Worm (Caenorhabditis elegans) whole organism, L3 larva: Measurements from ENCODE around the gene C07D10.6.

Experiments
- ZK546.5 ChIP-seq: sonication (generic microtip); optimal IDR thresholded peaks from 2 replicates; lab custom pipeline; 2017; ENCODE audit warnings: missing biosample characterization, missing genetic modification characterization
- egl-27 ChIP-seq: sonication (generic microtip); optimal IDR thresholded peaks from 4 replicates; lab custom pipeline; 2017; ENCODE audit warnings: missing biosample characterization, missing genetic modification reagents, missing genetic modification characterization
- elt-1 ChIP-seq: fragments of 150-350 bp; optimal IDR thresholded peaks from 2 replicates; lab custom pipeline; 2014; ENCODE audit warnings: missing biosample characterization, missing genetic modification characterization
- elt-3 ChIP-seq, 3 experiments: fragments of 150-350 bp in 1 of 3; sonication (generic microtip) in 2 of 3; optimal IDR thresholded peaks; 2 replicates in 2 of 3; 4 replicates in 1 of 3; lab custom pipeline; 2014 to 2017; ENCODE audit warnings: missing biosample characterization in 3 of 3, missing genetic modification characterization in 3 of 3
- mml-1 ChIP-seq: fragments of 150-350 bp; sonication (generic microtip); optimal IDR thresholded peaks from 3 replicates; lab custom pipeline; 2014; ENCODE audit warnings: missing biosample characterization, missing genetic modification characterization
- nfya-1 ChIP-seq: sonication (generic microtip); optimal IDR thresholded peaks from 2 replicates; lab custom pipeline; 2017; ENCODE audit warnings: missing genetic modification characterization, mild to moderate bottlenecking, missing compliant biosample characterization, antibody characterized with exemption, moderate library complexity; ENCODE audit not compliant: insufficient read depth
- nhr-237 ChIP-seq: fragments of 150-350 bp; optimal IDR thresholded peaks from 2 replicates; lab custom pipeline; 2014; ENCODE audit warnings: missing biosample characterization, missing genetic modification characterization
- nhr-28 ChIP-seq: fragments of 150-350 bp; optimal IDR thresholded peaks from 2 replicates; lab custom pipeline; 2014; ENCODE audit warnings: missing biosample characterization, missing genetic modification characterization
- nhr-76 ChIP-seq: fragments of 150-350 bp; sonication (generic microtip); optimal IDR thresholded peaks from 5 replicates; lab custom pipeline; 2014; ENCODE audit warnings: missing biosample characterization, missing genetic modification characterization
- pha-4 ChIP-seq: fragments of 150-350 bp; optimal IDR thresholded peaks from 2 replicates; lab custom pipeline; 2014; ENCODE audit warnings: missing biosample characterization, missing genetic modification reagents, missing genetic modification characterization
- sea-2 ChIP-seq: fragments of 150-350 bp; sonication (generic microtip); optimal IDR thresholded peaks from 4 replicates; lab custom pipeline; 2014; ENCODE audit warnings: missing biosample characterization, missing genetic modification reagents, missing genetic modification characterization
- snpc-4 ChIP-seq: fragments of 150-350 bp; optimal IDR thresholded peaks from 2 replicates; lab custom pipeline; 2014; ENCODE audit warnings: missing biosample characterization, missing genetic modification characterization
- zag-1 ChIP-seq: fragments of 150-350 bp; optimal IDR thresholded peaks from 2 replicates; lab custom pipeline; 2014; ENCODE audit warnings: missing biosample characterization, missing genetic modification characterization

- no peak for TF ChIP-seq nhr-237 (tag; lab: Kevin White, UChicago)
- TF ChIP-seq snpc-4 (tag; lab: Kevin White, UChicago) = no peak
- TF ChIP-seq zag-1 (tag; lab: Kevin White, UChicago) = no peak
- peak; percentile 73 for TF ChIP-seq pha-4 (tag; lab: Kevin White, UChicago)
- TF ChIP-seq nhr-76 (tag; lab: Kevin White, UChicago) = no peak
- no peak for TF ChIP-seq nfya-1 (tag; lab: Kevin White, UChicago)
- no peak for TF ChIP-seq mml-1 (tag; lab: Kevin White, UChicago)
- TF ChIP-seq egl-27 (tag; lab: Kevin White, UChicago) = no peak
- TF ChIP-seq ZK546.5 (tag; lab: Kevin White, UChicago) = no peak
- no peak for TF ChIP-seq elt-3 (tag; optimal IDR thresholded peaks at IDR 0.05; lab: Kevin White, UChicago)
- no peak for TF ChIP-seq sea-2 (GFP tag; lab: Kevin White, UChicago)
- no peak for TF ChIP-seq nhr-28 (tag; lab: Kevin White, UChicago)
- no peak for TF ChIP-seq elt-1 (tag; lab: Kevin White, UChicago)
Measured at ce11 chrII:7340703-7341102, 38.4 kb upstream of the C07D10.6 start.
